Worm (Caenorhabditis elegans) whole organism, midembryonic: ENCODE measurements around the gene F55G1.1.

Experiments
- cog-1 ChIP-seq: sonication (generic microtip); optimal IDR thresholded peaks from 2 replicates; lab custom pipeline; 2016; ENCODE audit warnings: missing genetic modification characterization, missing compliant biosample characterization
- flt-1 ChIP-seq: fragments of 200-800 bp; sonication (Bioruptor generic); IDR thresholded peaks from 2 replicates; pipeline ENCODE4 v1.3.6; 2022; ENCODE audit warnings: missing genetic modification characterization, missing compliant biosample characterization
- ref-1 ChIP-seq: fragments of 200-800 bp; sonication (Bioruptor generic); conservative IDR thresholded peaks from 2 replicates; pipeline ENCODE4 v1.3.6; 2022; ENCODE audit warnings: missing genetic modification reagents, missing genetic modification characterization, missing compliant biosample characterization
- tab-1 ChIP-seq: fragments of 200-800 bp; sonication (Bioruptor generic); IDR thresholded peaks from 2 replicates; pipeline ENCODE4 v1.3.6; 2022; ENCODE audit warnings: missing genetic modification characterization, missing compliant biosample characterization
- ztf-23 ChIP-seq: fragments of 200-800 bp; sonication (Bioruptor generic); IDR thresholded peaks from 2 replicates; pipeline ENCODE4 v1.3.6; 2022; ENCODE audit warnings: missing genetic modification reagents, missing genetic modification characterization, missing compliant biosample characterization
- ztf-29 ChIP-seq: fragments of 200-800 bp; sonication (Bioruptor generic); IDR thresholded peaks from 2 replicates; pipeline ENCODE4 v1.3.6; 2022; ENCODE audit warnings: missing genetic modification reagents, missing genetic modification characterization, missing compliant biosample characterization

- TF ChIP-seq ztf-23 (GFP tag; lab: Robert Waterston, UW) (no peak), ztf-29 (GFP tag; lab: Robert Waterston, UW) (no peak), flt-1 (no peak), tab-1 (GFP tag; lab: Robert Waterston, UW) (no peak), ref-1 (GFP tag; lab: Robert Waterston, UW) (no peak), cog-1 (tag; lab: Kevin White, UChicago) (no peak)
Observed at ce11 chrIV:7477197-7477596, 14.4 kb upstream of the F55G1.1 start, which contains the start of gene pycr-4.
